Fruit fly (Drosophila melanogaster): ENCODE measurements around the gene CLIP-190.

The CLIP-190 gene

DNA sequence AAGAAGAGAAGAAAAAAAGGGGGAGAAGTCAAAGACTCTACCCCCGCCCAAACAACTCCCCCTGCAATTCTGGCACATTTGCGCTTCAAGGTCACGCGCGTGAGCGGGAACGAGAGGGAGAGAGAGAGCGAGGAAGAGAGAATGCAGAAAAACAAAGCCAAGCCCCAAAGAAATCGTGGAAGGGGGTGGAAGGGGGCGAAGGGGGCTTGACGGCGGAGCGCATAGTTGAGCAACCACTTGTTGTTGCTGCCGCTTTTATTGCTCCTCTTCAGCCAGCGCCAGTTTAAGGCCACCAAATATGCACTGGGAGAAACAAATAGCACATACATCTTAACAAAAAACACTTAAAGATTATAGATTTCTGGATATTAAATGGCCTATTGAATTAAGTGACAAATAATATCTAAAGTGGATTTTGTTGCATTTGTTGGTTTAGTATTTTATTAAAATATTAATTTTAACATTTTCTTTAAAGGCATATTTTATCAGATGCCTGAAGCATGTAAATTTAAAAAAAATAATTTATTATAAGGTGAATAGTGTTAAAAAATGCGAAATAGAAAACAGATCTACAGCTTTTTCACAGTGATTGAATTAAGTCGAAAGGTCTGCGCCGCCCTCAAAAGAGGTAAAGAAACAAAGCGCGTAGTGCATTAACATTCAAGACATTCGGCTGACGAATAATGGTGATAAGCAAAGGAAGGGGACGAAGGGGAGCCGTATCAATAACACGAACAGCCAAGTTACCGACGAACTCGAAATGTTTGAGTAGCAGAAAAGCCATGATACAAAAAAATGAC is 45.5 kb downstream of the CLIP-190 start (continued):
- peak; percentile 71 for TF ChIP-seq Xbp1 (GFP tag; optimal IDR thresholded peaks at IDR 0.05)
- TF ChIP-seq E2f1 (GFP tag; IDR thresholded peaks at IDR 0.05) = peak; percentile 94
- peak; percentile 91 for TF ChIP-seq Ets65A (GFP tag)
- TF ChIP-seq Dp (GFP tag; optimal IDR thresholded peaks at IDR 0.05) = no peak
- TF ChIP-seq CG15269 (tag; optimal IDR thresholded peaks at IDR 0.05) = peak; percentile 80
- TF ChIP-seq salm (tag; optimal IDR thresholded peaks at IDR 0.05) = peak; percentile 98
- TF ChIP-seq ara (GFP tag; IDR thresholded peaks at IDR 0.05) = peak; percentile 84; the same call in 1 of the 2 replicates
- TF ChIP-seq GATAe (GFP tag; conservative IDR thresholded peaks at IDR 0.05) = peak; percentile 48
- peak; percentile 98 for TF ChIP-seq CG8924 (tag; optimal IDR thresholded peaks at IDR 0.05)
- TF ChIP-seq CG4730 (GFP tag; IDR thresholded peaks at IDR 0.05) = peak; percentile 93
- TF ChIP-seq CG4282 (GFP tag; optimal IDR thresholded peaks at IDR 0.05) = no peak
- peak; percentile 82 for TF ChIP-seq sug (tag; optimal IDR thresholded peaks at IDR 0.05)
- TF ChIP-seq gro (GFP tag; optimal IDR thresholded peaks at IDR 0.05) = no peak
- TF ChIP-seq slou (GFP tag; optimal IDR thresholded peaks at IDR 0.05) = peak; percentile 54
- peak; percentile 98 for TF ChIP-seq Asciz (GFP tag; optimal IDR thresholded peaks at IDR 0.05)
- peak; percentile 34 for TF ChIP-seq NC2β (GFP tag; optimal IDR thresholded peaks at IDR 0.05)
- TF ChIP-seq CG11247 (GFP tag; IDR thresholded peaks at IDR 0.05) = peak; percentile 40; the same call in 1 of the 2 replicates
- TF ChIP-seq CG31388 (GFP tag; optimal IDR thresholded peaks at IDR 0.05) = peak; percentile 3
- TF ChIP-seq CG6683 (GFP tag; optimal IDR thresholded peaks at IDR 0.05) = peak; percentile 93
- no peak for TF ChIP-seq dm (GFP tag; optimal IDR thresholded peaks at IDR 0.05)
- peak; percentile 94 for TF ChIP-seq NfI (GFP tag; optimal IDR thresholded peaks at IDR 0.05)
- TF ChIP-seq CG12942 (GFP tag; optimal IDR thresholded peaks at IDR 0.05) = peak; percentile 89
- no peak for TF ChIP-seq Scr (GFP tag; IDR thresholded peaks at IDR 0.05; ENCODE audit: partially characterized antibody)
- peak; percentile 94 for TF ChIP-seq sisA (GFP tag; IDR thresholded peaks at IDR 0.05)
- peak; percentile 13 for TF ChIP-seq HLH54F (GFP tag; optimal IDR thresholded peaks at IDR 0.05)
- TF ChIP-seq CG12155 (GFP tag; optimal IDR thresholded peaks at IDR 0.05) = peak; percentile 87
- no peak; the same call in 2 of the 3 replicates for TF ChIP-seq sr (GFP tag; IDR thresholded peaks at IDR 0.05)
- no peak for TF ChIP-seq CG2129 (GFP tag; IDR thresholded peaks at IDR 0.05; ENCODE audit: partially characterized antibody)
- peak; percentile 34 for TF ChIP-seq CG4820 (GFP tag; optimal IDR thresholded peaks at IDR 0.05)
- peak; percentile 98 for TF ChIP-seq CG12391 (tag; optimal IDR thresholded peaks at IDR 0.05)
- TF ChIP-seq CG14050 (GFP tag; IDR thresholded peaks at IDR 0.05) = peak; percentile 80
- peak; percentile 90 for TF ChIP-seq CG6272 (GFP tag; IDR thresholded peaks at IDR 0.05)
- TF ChIP-seq lilli (GFP tag; optimal IDR thresholded peaks at IDR 0.05) = peak; percentile 67
- TF ChIP-seq CG17802 (tag; optimal IDR thresholded peaks at IDR 0.05) = peak; percentile 80
- no peak; the same call in 1 of the 2 replicates for TF ChIP-seq CG17612 (GFP tag; IDR thresholded peaks at IDR 0.05)
- no peak for TF ChIP-seq bbx (GFP tag; IDR thresholded peaks at IDR 0.05; ENCODE audit: partially characterized antibody)
- TF ChIP-seq ftz-f1 (GFP tag; optimal IDR thresholded peaks at IDR 0.05) = peak; percentile 95
- no peak for TF ChIP-seq sna (GFP tag; IDR thresholded peaks at IDR 0.05; ENCODE audit: partially characterized antibody)
- TF ChIP-seq Myb (GFP tag; optimal IDR thresholded peaks at IDR 0.05) = peak; percentile 39
- TF ChIP-seq vfl (GFP tag; optimal IDR thresholded peaks at IDR 0.05) = peak; percentile 22
- peak; percentile 83 for TF ChIP-seq Lim3 (GFP tag; IDR thresholded peaks at IDR 0.05)
- TF ChIP-seq CG2712 (tag; optimal IDR thresholded peaks at IDR 0.05) = peak; percentile 99
- peak; percentile 46 for TF ChIP-seq CG2116 (GFP tag; optimal IDR thresholded peaks at IDR 0.05)
- TF ChIP-seq Atf6 (GFP tag; IDR thresholded peaks at IDR 0.05) = peak; percentile 93
